Worm (Caenorhabditis elegans) whole organism, L3 larva: ENCODE measurements around the gene nap-1.
A peak's percentile ranks its signal among the peaks of the same experiment; 100 is the strongest.

ENCODE experiments used
- R02D3.7 ChIP-seq: fragments of 150-350 bp; optimal IDR thresholded peaks from 2 replicates; lab custom pipeline; 2014; ENCODE audit warnings: missing biosample characterization, missing genetic modification characterization
- aly-2 ChIP-seq: fragments of 150-350 bp; optimal IDR thresholded peaks from 2 replicates; lab custom pipeline; 2014; ENCODE audit warnings: missing biosample characterization, missing genetic modification characterization
- ama-1 ChIP-seq: fragments of 150-350 bp; optimal IDR thresholded peaks from 2 replicates; lab custom pipeline; 2018
- ceh-16 ChIP-seq: sonication (generic microtip); optimal IDR thresholded peaks from 2 replicates; lab custom pipeline; 2017; ENCODE audit warnings: missing biosample characterization, missing genetic modification characterization
- ceh-28 ChIP-seq: fragments of 150-350 bp; optimal IDR thresholded peaks from 2 replicates; lab custom pipeline; 2014; ENCODE audit warnings: missing biosample characterization, missing genetic modification reagents, missing genetic modification characterization
- ceh-82 ChIP-seq: fragments of 150-350 bp; optimal IDR thresholded peaks from 2 replicates; lab custom pipeline; 2014; ENCODE audit warnings: missing biosample characterization, missing genetic modification characterization
- ceh-9 ChIP-seq: sonication (generic microtip); optimal IDR thresholded peaks from 2 replicates; lab custom pipeline; 2018; ENCODE audit warnings: missing biosample characterization, missing genetic modification characterization
- daf-12 ChIP-seq: fragments of 150-350 bp; optimal IDR thresholded peaks from 2 replicates; lab custom pipeline; 2014; ENCODE audit warnings: missing biosample characterization, missing genetic modification reagents, missing genetic modification characterization
- egl-27 ChIP-seq: sonication (generic microtip); optimal IDR thresholded peaks from 4 replicates; lab custom pipeline; 2017; ENCODE audit warnings: missing biosample characterization, missing genetic modification reagents, missing genetic modification characterization
- egl-5 ChIP-seq: fragments of 150-350 bp; optimal IDR thresholded peaks from 2 replicates; lab custom pipeline; 2017; ENCODE audit warnings: missing biosample characterization, missing genetic modification reagents, missing genetic modification characterization, inconsistent platforms
- elt-1 ChIP-seq: fragments of 150-350 bp; optimal IDR thresholded peaks from 2 replicates; lab custom pipeline; 2014; ENCODE audit warnings: missing biosample characterization, missing genetic modification characterization
- elt-2 ChIP-seq: sonication (generic microtip); optimal IDR thresholded peaks from 2 replicates; lab custom pipeline; 2016; ENCODE audit warnings: missing genetic modification reagents, mild to moderate bottlenecking, missing genetic modification characterization, missing compliant biosample characterization
- elt-3 ChIP-seq, 3 experiments: fragments of 150-350 bp in 1 of 3; sonication (generic microtip) in 2 of 3; optimal IDR thresholded peaks; 2 replicates in 2 of 3; 4 replicates in 1 of 3; lab custom pipeline; 2014 to 2017; ENCODE audit warnings: missing biosample characterization in 3 of 3, missing genetic modification characterization in 3 of 3
- eor-1 ChIP-seq, 2 experiments: fragments of 150-350 bp; optimal IDR thresholded peaks; 2 replicates each; lab custom pipeline; 2014 to 2018; ENCODE audit warnings: missing biosample characterization in 2 of 2, missing genetic modification characterization in 2 of 2
- fkh-10 ChIP-seq: sonication (generic microtip); optimal IDR thresholded peaks from 2 replicates; lab custom pipeline; 2017; ENCODE audit warnings: missing biosample characterization, missing genetic modification reagents, missing genetic modification characterization
- fkh-2 ChIP-seq: fragments of 150-350 bp; optimal IDR thresholded peaks from 2 replicates; lab custom pipeline; 2014; ENCODE audit warnings: missing biosample characterization, missing genetic modification reagents, missing genetic modification characterization
- fos-1 ChIP-seq: fragments of 150-350 bp; optimal IDR thresholded peaks from 2 replicates; lab custom pipeline; 2014; ENCODE audit warnings: missing biosample characterization, missing genetic modification characterization
- hmg-11 ChIP-seq: sonication (generic microtip); optimal IDR thresholded peaks from 2 replicates; lab custom pipeline; 2016; ENCODE audit warnings: missing genetic modification characterization, missing compliant biosample characterization
- lin-15B ChIP-seq: fragments of 150-350 bp; optimal IDR thresholded peaks from 2 replicates; lab custom pipeline; 2014; ENCODE audit warnings: missing biosample characterization, missing genetic modification characterization
- lin-39 ChIP-seq: fragments of 150-350 bp; optimal IDR thresholded peaks from 2 replicates; lab custom pipeline; 2018; ENCODE audit warnings: missing biosample characterization, missing genetic modification reagents, missing genetic modification characterization
- lsy-12 ChIP-seq: sonication (generic microtip); optimal IDR thresholded peaks from 2 replicates; lab custom pipeline; 2016; ENCODE audit warnings: mild to moderate bottlenecking, missing genetic modification characterization, missing compliant biosample characterization
- nfya-1 ChIP-seq: sonication (generic microtip); optimal IDR thresholded peaks from 2 replicates; lab custom pipeline; 2017; ENCODE audit warnings: missing genetic modification characterization, mild to moderate bottlenecking, missing compliant biosample characterization, antibody characterized with exemption, moderate library complexity; ENCODE audit not compliant: insufficient read depth
- nhr-12 ChIP-seq: fragments of 150-350 bp; optimal IDR thresholded peaks from 2 replicates; lab custom pipeline; 2014; ENCODE audit warnings: missing biosample characterization, missing genetic modification characterization
- nhr-23 ChIP-seq: fragments of 150-350 bp; optimal IDR thresholded peaks from 2 replicates; lab custom pipeline; 2014; ENCODE audit warnings: missing biosample characterization, missing genetic modification reagents, missing genetic modification characterization
- nhr-25 ChIP-seq: sonication (generic microtip); optimal IDR thresholded peaks from 2 replicates; lab custom pipeline; 2017; ENCODE audit warnings: missing biosample characterization, missing genetic modification characterization
- nhr-28 ChIP-seq: fragments of 150-350 bp; optimal IDR thresholded peaks from 2 replicates; lab custom pipeline; 2014; ENCODE audit warnings: missing biosample characterization, missing genetic modification characterization
- nhr-43 ChIP-seq: sonication (generic microtip); optimal IDR thresholded peaks from 2 replicates; lab custom pipeline; 2016; ENCODE audit warnings: mild to moderate bottlenecking, missing genetic modification characterization, missing compliant biosample characterization; ENCODE audit not compliant: poor library complexity, severe bottlenecking
- nhr-77 ChIP-seq: fragments of 150-350 bp; optimal IDR thresholded peaks from 2 replicates; lab custom pipeline; 2014; ENCODE audit warnings: missing biosample characterization, missing genetic modification characterization
- pha-4 ChIP-seq: fragments of 150-350 bp; optimal IDR thresholded peaks from 2 replicates; lab custom pipeline; 2014; ENCODE audit warnings: missing biosample characterization, missing genetic modification reagents, missing genetic modification characterization
- pqm-1 ChIP-seq: fragments of 150-350 bp; optimal IDR thresholded peaks from 2 replicates; lab custom pipeline; 2017; ENCODE audit warnings: missing biosample characterization, missing genetic modification characterization, inconsistent platforms
- sea-2 ChIP-seq: fragments of 150-350 bp; sonication (generic microtip); optimal IDR thresholded peaks from 4 replicates; lab custom pipeline; 2014; ENCODE audit warnings: missing biosample characterization, missing genetic modification reagents, missing genetic modification characterization
- skn-1 ChIP-seq: fragments of 150-350 bp; optimal IDR thresholded peaks from 2 replicates; lab custom pipeline; 2014; ENCODE audit warnings: missing biosample characterization, missing genetic modification characterization
- snpc-4 ChIP-seq: fragments of 150-350 bp; optimal IDR thresholded peaks from 2 replicates; lab custom pipeline; 2014; ENCODE audit warnings: missing biosample characterization, missing genetic modification characterization
- tbx-2 ChIP-seq: sonication (generic microtip); optimal IDR thresholded peaks from 2 replicates; lab custom pipeline; 2016; ENCODE audit warnings: mild to moderate bottlenecking, missing genetic modification characterization, missing compliant biosample characterization
- unc-39 ChIP-seq: sonication (generic microtip); optimal IDR thresholded peaks from 4 replicates; lab custom pipeline; 2017; ENCODE audit warnings: missing biosample characterization, missing genetic modification characterization
- unc-62 ChIP-seq: fragments of 150-350 bp; sonication (generic microtip); optimal IDR thresholded peaks from 4 replicates; lab custom pipeline; 2014; ENCODE audit warnings: missing biosample characterization, missing genetic modification reagents, missing genetic modification characterization
- ztf-11 ChIP-seq: fragments of 150-350 bp; optimal IDR thresholded peaks from 2 replicates; lab custom pipeline; 2014; ENCODE audit warnings: missing biosample characterization, missing genetic modification characterization
- ztf-4 ChIP-seq: fragments of 150-350 bp; optimal IDR thresholded peaks from 2 replicates; lab custom pipeline; 2014; ENCODE audit warnings: missing biosample characterization, missing genetic modification characterization

nap-1 gene

DNA sequence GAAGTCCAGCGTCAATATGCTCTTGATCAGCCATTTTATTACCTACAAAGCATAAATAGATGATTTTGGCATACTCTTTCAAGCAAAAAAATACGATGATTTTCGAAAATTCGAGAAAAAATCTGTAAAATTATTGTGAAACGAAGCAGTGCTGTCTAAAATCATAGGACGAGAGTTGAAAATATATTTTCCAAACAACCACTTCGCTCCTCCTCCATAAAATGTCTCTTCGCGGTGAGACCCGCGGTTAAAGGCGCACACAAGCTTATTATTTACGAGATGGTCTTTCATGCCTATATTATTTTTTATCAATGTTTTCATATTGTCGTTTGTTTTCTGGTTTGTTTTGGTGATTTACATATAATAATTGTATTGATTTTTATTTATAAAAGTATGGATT, at the start of gene nap-1:
TSS of gene nap-1 (minus strand) at position 42 of the 400 bp plus-strand sequence.
- TF ChIP-seq lin-15B = peak; percentile 82
- peak; percentile 84 for TF ChIP-seq lin-39 (tag; lab: Kevin White, UChicago)
- peak; percentile 39 for TF ChIP-seq ceh-28
- no peak for TF ChIP-seq daf-12
- peak; percentile 43 for TF ChIP-seq pqm-1 (tag; lab: Kevin White, UChicago)
- TF ChIP-seq fkh-10 (GFP tag; lab: Kevin White, UChicago) = peak; percentile 24
- TF ChIP-seq elt-1 (tag; lab: Kevin White, UChicago) = no peak
- no peak for TF ChIP-seq eor-1 (tag; optimal IDR thresholded peaks at IDR 0.05; lab: Kevin White, UChicago)
- TF ChIP-seq snpc-4 = peak; percentile 83
- TF ChIP-seq nhr-25 (tag; lab: Kevin White, UChicago) = peak; percentile 47
- TF ChIP-seq aly-2 (tag; lab: Kevin White, UChicago) = no peak
- TF ChIP-seq egl-27 (tag; lab: Kevin White, UChicago) = no peak
- peak; percentile 75 for TF ChIP-seq nhr-23 (tag; lab: Kevin White, UChicago)
- peak; percentile 95 for TF ChIP-seq pha-4 (tag; lab: Kevin White, UChicago)
- no peak for TF ChIP-seq fkh-2 (tag; lab: Kevin White, UChicago)
- TF ChIP-seq ceh-9 (tag; lab: Kevin White, UChicago) = no peak
- no peak for TF ChIP-seq ztf-11 (tag; lab: Kevin White, UChicago)
- TF ChIP-seq hmg-11 (tag; lab: Kevin White, UChicago) = peak; percentile 68
- peak; percentile 33 for TF ChIP-seq skn-1 (tag; lab: Kevin White, UChicago)
- peak; percentile 97 for TF ChIP-seq R02D3.7 (tag; lab: Kevin White, UChicago)
- peak; percentile 14 for TF ChIP-seq ama-1 (lab: Kevin White, UChicago)
- TF ChIP-seq nhr-28 = no peak
- TF ChIP-seq egl-5 (tag; lab: Kevin White, UChicago) = peak; percentile 85
- TF ChIP-seq nfya-1 = peak; percentile 87
- TF ChIP-seq elt-2 (tag; lab: Kevin White, UChicago) = peak; percentile 58
- TF ChIP-seq unc-39 (tag; lab: Kevin White, UChicago) = no peak
- TF ChIP-seq ztf-4 (tag; lab: Kevin White, UChicago) = peak; percentile 62
- TF ChIP-seq unc-62 = peak; percentile 26

DNA sequence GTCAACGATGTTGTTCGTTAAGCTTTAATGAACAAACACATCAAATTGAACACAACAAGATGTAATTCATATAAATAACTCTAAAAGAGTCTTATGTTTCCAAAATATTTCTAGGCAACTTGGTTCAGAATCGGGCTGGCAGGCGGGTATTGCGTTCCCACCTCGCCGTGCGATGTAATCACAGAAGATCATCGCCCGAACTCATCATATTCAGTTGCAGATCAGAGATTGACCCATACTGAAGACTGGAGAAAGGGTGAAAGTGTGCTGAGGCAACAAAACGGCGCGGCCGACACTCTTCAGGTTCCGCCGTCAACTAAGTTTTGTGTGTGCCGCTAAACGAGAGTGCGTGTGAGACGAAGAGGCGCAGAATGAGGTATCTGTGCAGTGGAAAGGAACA, 49.4 kb upstream of the nap-1 start:
- TF ChIP-seq sea-2 (GFP tag; lab: Kevin White, UChicago) (no peak), ceh-16 (tag; lab: Kevin White, UChicago) (no peak), ceh-9 (tag; lab: Kevin White, UChicago) (no peak), nhr-43 (tag; lab: Kevin White, UChicago) (peak; percentile 76), nhr-23 (tag; lab: Kevin White, UChicago) (peak; percentile 60), daf-12 (no peak), snpc-4 (peak; percentile 99), nfya-1 (peak; percentile 85), nhr-12 (tag; lab: Kevin White, UChicago) (no peak), egl-5 (tag; lab: Kevin White, UChicago) (no peak), elt-3 (tag; optimal IDR thresholded peaks at IDR 0.05; lab: Kevin White, UChicago) (peak in 1 of 3 experiments; percentile 32), R02D3.7 (tag; lab: Kevin White, UChicago) (peak; percentile 38), ztf-4 (tag; lab: Kevin White, UChicago) (peak; percentile 5), pqm-1 (tag; lab: Kevin White, UChicago) (peak; percentile 46), lin-39 (tag; lab: Kevin White, UChicago) (peak; percentile 51), unc-62 (peak; percentile 43), tbx-2 (tag; lab: Kevin White, UChicago) (peak; percentile 85), lin-15B (peak; percentile 70), ceh-28 (peak; percentile 54), hmg-11 (tag; lab: Kevin White, UChicago) (peak; percentile 84), lsy-12 (tag; lab: Kevin White, UChicago) (peak; percentile 90), pha-4 (tag; lab: Kevin White, UChicago) (peak; percentile 67), fos-1 (tag; lab: Kevin White, UChicago) (peak; percentile 54), ceh-82 (tag; lab: Kevin White, UChicago) (peak; percentile 16), ama-1 (lab: Kevin White, UChicago) (peak; percentile 97), aly-2 (tag; lab: Kevin White, UChicago) (no peak), elt-2 (tag; lab: Kevin White, UChicago) (peak; percentile 71), nhr-25 (tag; lab: Kevin White, UChicago) (peak; percentile 78), fkh-2 (tag; lab: Kevin White, UChicago) (peak; percentile 38), unc-39 (tag; lab: Kevin White, UChicago) (no peak), nhr-77 (tag; lab: Kevin White, UChicago) (peak; percentile 53)
